Fruit fly (Drosophila melanogaster) whole organism: ENCODE results near the gene Ir76a.
"Not testable (repeated sequence)": the region's sequence is repeated elsewhere in the genome, so short reads cannot be mapped to it uniquely, and the experiment has no call there.

Source experiments
- CG8478 ChIP-seq: fragments of >200 bp; optimal IDR thresholded peaks from 2 replicates; lab custom pipeline; 2018; ENCODE audit warnings: inconsistent platforms
- Dll ChIP-seq: fragments of >200 bp; optimal IDR thresholded peaks from 2 replicates; lab custom pipeline; 2017
- EcR ChIP-seq, 2 experiments: fragments of >200 bp; optimal IDR thresholded peaks; 2 replicates each; lab custom pipeline; 2017; ENCODE audit warnings: missing biosample characterization in 2 of 2, missing genetic modification characterization in 2 of 2, missing genetic modification reagents in 2 of 2
- pan ChIP-seq: fragments of >200 bp; optimal IDR thresholded peaks from 2 replicates; lab custom pipeline; 2017
- psq ChIP-seq: fragments of >200 bp; optimal IDR thresholded peaks from 2 replicates; lab custom pipeline; 2017
- usp ChIP-seq: fragments of >200 bp; optimal IDR thresholded peaks from 2 replicates; lab custom pipeline; 2017; ENCODE audit warnings: missing biosample characterization, missing genetic modification characterization, mixed read lengths

The Ir76a gene

DNA sequence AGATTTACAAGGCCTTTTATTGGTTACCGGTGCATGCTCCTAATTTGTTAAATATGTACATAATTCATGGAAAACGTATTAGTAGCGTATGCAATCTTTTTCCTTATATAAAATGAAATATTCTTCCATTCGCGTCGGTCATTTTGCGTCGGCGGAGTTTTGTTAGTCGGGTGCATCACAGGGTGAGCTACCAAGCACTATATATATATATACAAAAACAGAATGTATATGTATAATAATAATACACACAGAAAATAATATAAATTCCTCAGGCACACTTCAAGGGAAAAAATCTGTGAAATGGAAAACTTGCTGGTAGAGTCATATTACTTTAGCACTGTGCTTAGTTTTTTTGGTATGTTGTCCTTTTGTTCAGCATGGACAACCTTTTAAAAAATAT lies at the start of gene Ir76a:
TSS of gene Ir76a (plus strand) at position 301 of the 400 bp plus-strand sequence.
- TF ChIP-seq psq (lab: Kevin White, UChicago) = no peak
- no peak for TF ChIP-seq Dll (lab: Kevin White, UChicago)
- no peak for TF ChIP-seq pan (lab: Kevin White, UChicago)
- TF ChIP-seq EcR (GFP tag; optimal IDR thresholded peaks at IDR 0.05; lab: Kevin White, UChicago) = no peak
- no peak for TF ChIP-seq CG8478

DNA sequence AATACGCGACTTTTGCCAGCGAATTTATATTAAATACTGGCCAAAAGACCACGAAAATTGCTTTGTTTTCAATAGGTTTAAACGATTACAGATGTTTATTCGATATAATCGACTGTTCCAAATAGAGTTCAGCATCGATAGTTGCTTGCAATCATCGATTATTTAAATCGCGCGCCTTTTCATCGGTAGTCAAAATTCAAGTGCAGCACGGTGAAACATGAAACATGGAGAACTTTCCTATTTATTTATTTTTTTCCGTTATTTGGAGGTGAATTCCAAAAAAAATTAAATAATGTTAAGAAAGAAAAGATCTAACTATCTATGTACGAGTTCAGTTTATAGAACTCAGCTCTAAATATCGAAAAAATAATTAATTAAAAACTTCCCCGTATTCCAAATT lies 49.4 kb upstream of the Ir76a start, which contains the start of gene CG42638:
TSS of gene CG42638 (minus strand) at position 101 of the 400 bp plus-strand sequence.
- TF ChIP-seq usp (GFP tag; lab: Kevin White, UChicago); psq (lab: Kevin White, UChicago); Dll (lab: Kevin White, UChicago): not testable (repeated sequence)

DNA sequence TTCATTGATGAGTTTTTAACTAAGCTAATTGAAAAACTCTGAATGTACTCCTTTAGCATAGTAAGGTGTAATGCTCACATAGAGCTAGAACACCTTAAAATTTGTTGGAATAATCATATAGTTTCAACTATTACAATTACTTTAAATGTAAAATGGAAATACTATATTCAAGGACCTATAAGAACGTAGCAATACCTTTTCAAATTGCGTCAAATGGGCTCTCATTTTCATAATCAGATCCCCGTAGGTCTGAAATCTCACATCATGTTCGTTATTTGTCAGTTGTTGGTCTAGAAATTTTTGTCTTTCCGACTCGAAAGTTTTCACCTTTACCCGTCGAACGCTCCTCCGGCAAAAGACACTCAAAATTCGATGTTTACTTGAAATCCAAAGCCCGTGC lies 39.0 kb upstream of the Ir76a start, which contains the start of gene Vtld:
TSS of gene Vtld (plus strand) at position 301 of the 400 bp plus-strand sequence.
- not testable (repeated sequence) for TF ChIP-seq EcR (GFP tag; optimal IDR thresholded peaks at IDR 0.05; lab: Kevin White, UChicago); Dll (lab: Kevin White, UChicago); CG8478

DNA sequence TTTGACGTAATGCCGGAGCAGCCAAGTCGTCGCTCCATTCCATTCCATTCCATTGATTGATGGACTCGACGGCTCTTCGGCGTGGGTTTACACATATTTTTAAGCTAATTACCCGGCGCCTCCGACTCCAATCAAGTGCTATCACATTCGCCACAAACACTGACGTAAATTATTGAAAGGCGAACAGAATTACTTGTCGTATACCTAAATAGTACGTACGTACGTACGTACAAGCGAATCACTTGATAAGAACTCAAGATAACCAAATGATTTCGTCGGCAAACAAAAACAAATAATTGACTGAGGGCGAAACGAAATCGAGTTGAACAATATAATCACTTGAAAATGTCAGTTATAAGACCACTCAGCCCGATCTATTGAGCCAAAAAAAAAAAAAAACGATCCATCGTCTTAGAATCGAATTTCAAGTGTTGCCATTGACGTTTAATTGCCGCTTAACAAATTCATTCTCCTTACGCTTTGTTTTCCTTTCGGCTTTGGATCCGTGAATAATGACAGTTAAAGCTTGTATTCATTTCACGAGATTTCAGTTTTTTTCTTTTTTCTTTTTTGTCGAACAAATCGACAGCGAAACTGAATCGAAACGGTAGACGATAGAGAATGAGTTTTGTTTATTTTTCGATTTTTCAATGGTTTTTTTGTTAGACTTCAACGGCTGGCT lies 21.7 kb upstream of the Ir76a start:
- TF ChIP-seq usp (GFP tag; lab: Kevin White, UChicago) (no peak), EcR (GFP tag; optimal IDR thresholded peaks at IDR 0.05; lab: Kevin White, UChicago) (no peak), Dll (lab: Kevin White, UChicago) (no peak), pan (lab: Kevin White, UChicago) (no peak), CG8478 (no peak), psq (lab: Kevin White, UChicago) (no peak)

DNA sequence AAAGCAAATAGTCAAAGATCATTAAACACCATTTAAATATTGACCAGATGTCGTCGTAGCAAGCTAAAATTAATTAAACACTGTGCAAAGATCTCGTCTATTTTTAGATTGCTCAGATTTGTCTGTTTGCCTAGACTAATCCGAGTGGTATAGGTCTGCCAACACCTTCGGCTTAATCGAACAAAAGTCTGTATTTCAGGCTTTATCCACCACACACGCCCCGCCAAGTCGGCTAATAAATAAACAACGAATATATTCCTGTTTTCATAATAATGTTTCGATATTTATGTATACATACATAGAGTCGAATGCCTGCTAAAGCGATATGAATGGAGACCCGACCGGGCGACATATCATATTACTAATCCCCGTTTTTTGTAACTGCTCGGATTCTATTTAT lies 20.5 kb upstream of the Ir76a start:
- TF ChIP-seq CG8478 (no peak), psq (lab: Kevin White, UChicago) (no peak), Dll (lab: Kevin White, UChicago) (no peak), EcR (GFP tag; optimal IDR thresholded peaks at IDR 0.05; lab: Kevin White, UChicago) (no peak)

DNA sequence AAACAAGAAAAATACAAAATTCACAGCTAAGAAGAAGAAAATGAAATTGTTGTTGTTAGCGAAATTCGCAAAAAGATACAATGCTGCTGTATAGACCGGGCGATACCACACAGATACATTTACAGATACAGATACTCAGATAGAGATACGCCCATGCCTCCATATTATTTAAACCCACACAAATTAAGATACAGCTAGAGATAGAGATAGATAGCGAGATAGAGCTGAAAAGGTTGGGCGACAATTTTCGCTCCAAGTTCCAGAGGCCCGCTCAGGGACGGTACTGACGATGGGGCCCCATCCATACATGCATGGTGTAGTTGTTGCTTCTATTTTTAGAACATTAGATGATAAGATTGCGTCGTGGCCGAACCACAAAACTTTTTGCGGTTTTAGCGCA lies 11.4 kb upstream of the Ir76a start:
- TF ChIP-seq EcR (GFP tag; optimal IDR thresholded peaks at IDR 0.05; lab: Kevin White, UChicago) (no peak), CG8478 (no peak), pan (lab: Kevin White, UChicago) (no peak), Dll (lab: Kevin White, UChicago) (no peak), usp (GFP tag; lab: Kevin White, UChicago) (no peak), psq (lab: Kevin White, UChicago) (no peak)

DNA sequence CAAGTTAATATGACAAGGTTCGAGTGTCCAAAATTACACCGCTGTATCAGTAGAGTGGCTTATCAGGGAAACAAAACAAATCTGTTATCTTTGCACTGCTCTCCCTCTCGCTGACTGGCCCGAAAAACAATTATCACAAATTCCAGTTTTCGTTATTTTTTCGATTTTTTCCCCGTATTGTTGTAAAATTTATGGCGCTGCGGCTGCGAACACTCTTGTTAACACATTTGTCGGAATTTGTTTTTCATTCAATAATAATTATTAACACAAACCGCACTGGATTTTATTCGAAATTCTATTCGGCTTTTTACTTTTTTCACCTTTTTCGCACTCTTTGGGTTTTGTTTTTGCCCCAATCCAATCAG lies 8.5 kb upstream of the Ir76a start:
- TF ChIP-seq CG8478 (no peak), Dll (lab: Kevin White, UChicago) (no peak), EcR (GFP tag; optimal IDR thresholded peaks at IDR 0.05; lab: Kevin White, UChicago) (no peak), pan (lab: Kevin White, UChicago) (no peak), usp (GFP tag; lab: Kevin White, UChicago) (no peak), psq (lab: Kevin White, UChicago) (no peak)

DNA sequence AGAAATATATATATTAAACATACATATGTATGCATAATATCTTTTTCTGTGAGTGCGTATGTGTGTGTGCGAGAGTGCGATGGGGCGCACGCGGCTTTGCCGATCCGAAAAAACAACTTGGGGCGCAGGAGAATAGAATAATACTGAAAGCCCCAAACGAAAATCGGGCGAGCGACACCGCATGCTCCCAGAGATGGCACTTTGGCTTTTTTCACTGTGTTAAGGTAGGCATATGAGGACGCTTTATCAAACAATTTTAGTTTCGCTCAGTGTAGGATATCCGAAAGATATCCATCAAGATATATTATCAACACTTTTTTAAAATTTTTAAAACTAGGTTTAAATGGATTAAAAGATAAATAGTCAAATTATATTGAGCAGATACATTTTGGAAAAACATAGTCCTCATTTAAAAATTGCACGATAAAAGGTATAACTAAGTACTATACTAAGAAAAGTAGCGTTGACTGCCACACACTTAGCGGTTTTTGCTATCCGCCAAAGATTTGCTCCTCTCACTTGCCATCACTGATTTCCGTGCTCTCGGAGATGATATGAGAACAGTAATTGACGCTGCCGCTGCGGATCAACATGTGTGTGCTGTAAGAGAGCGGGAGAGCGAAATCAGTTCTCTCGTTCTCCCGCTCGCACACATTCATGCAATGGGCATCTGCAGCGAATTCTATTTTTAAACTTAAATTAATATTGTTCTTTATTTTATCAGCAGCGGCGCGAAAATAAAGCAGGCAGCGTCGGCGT lies 8.0 kb upstream of the Ir76a start:
- TF ChIP-seq pan (lab: Kevin White, UChicago) = no peak
- TF ChIP-seq Dll (lab: Kevin White, UChicago) = peak; percentile 89

DNA sequence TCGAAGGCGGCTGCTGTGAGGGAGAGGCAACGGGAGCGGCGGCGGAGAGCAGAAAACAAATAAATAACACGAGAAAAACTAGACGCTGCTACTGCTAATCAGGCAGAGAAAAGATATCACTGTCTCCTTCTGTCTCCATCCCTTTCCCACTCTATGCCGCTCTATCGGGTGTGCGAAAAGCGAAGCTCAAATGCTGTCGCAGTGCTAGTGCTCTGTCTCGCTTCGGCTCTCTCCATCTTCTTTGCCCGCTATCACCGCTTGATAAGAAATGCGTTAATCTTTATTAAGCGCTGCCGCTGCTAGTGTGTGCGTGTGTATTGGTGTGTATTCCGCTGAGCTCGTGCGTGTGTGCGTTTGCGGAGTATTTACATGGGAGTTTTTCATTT lies 7.4 kb upstream of the Ir76a start:
- TF ChIP-seq Dll (lab: Kevin White, UChicago) (peak; percentile 56), psq (lab: Kevin White, UChicago) (no peak)

DNA sequence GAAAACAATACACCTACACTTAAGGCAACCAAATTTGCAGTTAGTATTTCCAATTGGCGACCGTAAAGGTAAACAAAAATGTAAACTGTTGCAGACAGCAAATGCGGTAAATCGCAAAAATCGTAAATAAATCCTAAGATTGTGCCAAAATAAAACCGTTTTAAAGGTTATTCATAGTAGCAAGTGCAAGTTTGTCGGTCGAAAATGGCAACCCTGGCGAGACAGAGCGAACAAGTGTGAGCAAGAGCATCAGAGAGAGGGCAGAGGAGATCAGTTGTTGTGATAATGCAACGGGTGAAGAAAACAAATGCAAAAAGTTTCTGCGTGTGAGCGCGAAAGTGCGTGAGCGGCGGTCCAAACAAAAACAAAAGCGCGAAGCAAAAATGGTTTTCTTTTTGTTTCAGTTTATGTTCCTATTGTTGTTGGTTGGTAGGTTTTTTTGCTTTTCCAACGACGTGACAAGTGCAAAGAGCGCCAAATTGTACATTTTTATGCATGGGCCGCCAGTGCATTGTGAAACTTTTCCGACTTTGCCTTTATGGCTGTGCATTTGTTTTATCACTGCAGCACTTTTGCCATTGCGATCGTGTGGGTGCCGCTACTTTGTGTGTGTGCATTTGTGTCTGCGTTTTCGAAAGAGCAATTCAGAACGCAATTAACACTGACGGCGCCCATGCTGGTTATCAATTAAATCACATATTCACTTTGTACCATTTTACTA lies 6.2 kb upstream of the Ir76a start:
- TF ChIP-seq psq (lab: Kevin White, UChicago) (no peak), pan (lab: Kevin White, UChicago) (no peak), usp (GFP tag; lab: Kevin White, UChicago) (no peak), Dll (lab: Kevin White, UChicago) (no peak), EcR (GFP tag; optimal IDR thresholded peaks at IDR 0.05; lab: Kevin White, UChicago) (no peak), CG8478 (no peak)

DNA sequence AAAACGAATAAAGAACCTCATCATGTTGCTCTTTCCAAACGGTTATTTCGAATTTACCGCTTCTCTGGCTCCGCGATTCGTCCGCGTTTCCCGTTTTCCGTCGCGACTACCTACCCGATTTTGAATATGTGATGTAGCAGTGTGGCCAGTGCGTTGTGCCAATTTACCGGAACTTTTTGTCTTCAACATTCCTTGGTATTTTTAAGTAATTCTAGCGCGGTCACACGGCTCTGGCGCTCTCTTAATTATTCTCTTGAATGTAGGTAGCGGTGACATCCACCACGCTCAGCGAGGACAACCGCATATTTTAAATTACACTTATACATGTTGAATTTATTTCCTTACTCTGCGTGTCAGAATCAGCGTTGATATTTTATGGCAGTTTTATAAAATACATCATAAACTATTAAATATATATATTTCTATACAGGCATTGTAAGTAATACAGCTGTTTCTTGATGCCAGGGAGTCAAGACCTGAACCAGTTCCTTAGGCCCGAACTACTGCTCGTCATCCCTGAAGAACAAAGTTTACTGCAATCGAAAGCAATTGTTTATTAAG lies 5.6 kb upstream of the Ir76a start, which contains the start of the genes CG42637, Gyc76C and SREBP:
TSS of gene CG42637 (minus strand) at position 132 of the 561 bp plus-strand sequence.
TSS of gene Gyc76C (minus strand) at position 132 of the 561 bp plus-strand sequence.
TSS of gene SREBP (plus strand) at position 498 of the 561 bp plus-strand sequence.
- TF ChIP-seq psq (lab: Kevin White, UChicago) (no peak), pan (lab: Kevin White, UChicago) (no peak), usp (GFP tag; lab: Kevin White, UChicago) (no peak), Dll (lab: Kevin White, UChicago) (no peak), EcR (GFP tag; optimal IDR thresholded peaks at IDR 0.05; lab: Kevin White, UChicago) (no peak), CG8478 (no peak)
